Fruit fly (Drosophila melanogaster): Measurements from ENCODE around the gene Sptr.

- TF ChIP-seq usp (GFP tag; optimal IDR thresholded peaks at IDR 0.05) = no peak
- no peak for TF ChIP-seq psq (optimal IDR thresholded peaks at IDR 0.05)
- TF ChIP-seq pan (optimal IDR thresholded peaks at IDR 0.05) = no peak
- no peak for TF ChIP-seq CG8478 (optimal IDR thresholded peaks at IDR 0.05)
These were observed 29.2 kb upstream of the Sptr start for dm6 chrX:8493473-8493872.
